Fruit fly (Drosophila melanogaster): ENCODE results near the gene sstn.

dm6 chr3L:15113257-15113656, 18.7 kb upstream of the sstn start, which contains the start of gene CG13458:
- TF ChIP-seq HLHmδ (GFP tag; optimal IDR thresholded peaks at IDR 0.05) (no peak), CG15479 (GFP tag; optimal IDR thresholded peaks at IDR 0.05) (no peak), CG12104 (GFP tag; optimal IDR thresholded peaks at IDR 0.05) (no peak), row (GFP tag; IDR thresholded peaks at IDR 0.05) (no peak), HLH54F (GFP tag; optimal IDR thresholded peaks at IDR 0.05) (no peak)
